Fruit fly (Drosophila melanogaster) whole organism, embryonic: ENCODE results near the gene CG14277.

ENCODE experiments used
- Asciz ChIP-seq: fragments of 200-800 bp; sonication (Bioruptor generic); optimal IDR thresholded peaks from 2 replicates; lab custom pipeline; 2017; ENCODE audit warnings: missing biosample characterization, mild to moderate bottlenecking, missing genetic modification characterization, missing genetic modification reagents
- Bteb2 ChIP-seq: fragments of 200-800 bp; sonication (Bioruptor generic); optimal IDR thresholded peaks from 2 replicates; lab custom pipeline; 2016; ENCODE audit warnings: missing biosample characterization, missing genetic modification characterization
- CG13287 ChIP-seq: fragments of 200-800 bp; sonication (Bioruptor generic); IDR thresholded peaks from 2 replicates; pipeline ENCODE4 v1.3.6; 2022; ENCODE audit warnings: missing biosample characterization, missing genetic modification characterization; ENCODE audit not compliant: partially characterized antibody
- CG14050 ChIP-seq: fragments of 200-800 bp; sonication (Bioruptor generic); IDR thresholded peaks from 3 replicates; pipeline ENCODE4 v1.3.6; 2022; ENCODE audit warnings: missing biosample characterization, missing genetic modification characterization
- CG2116 ChIP-seq: fragments of 200-800 bp; sonication (Bioruptor generic); optimal IDR thresholded peaks from 3 replicates; lab custom pipeline; 2018; ENCODE audit warnings: missing biosample characterization, mild to moderate bottlenecking, missing genetic modification characterization
- CG30020 ChIP-seq: fragments of 200-800 bp; optimal IDR thresholded peaks from 2 replicates; lab custom pipeline; 2019; ENCODE audit warnings: missing biosample characterization, mild to moderate bottlenecking, missing genetic modification characterization, moderate library complexity
- CG31224 ChIP-seq: fragments of 200-800 bp; sonication (Bioruptor generic); IDR thresholded peaks from 2 replicates; pipeline ENCODE4 v1.3.6; 2022; ENCODE audit warnings: missing biosample characterization, missing genetic modification characterization
- CG34422 ChIP-seq: fragments of 200-800 bp; sonication (Bioruptor generic); IDR thresholded peaks from 3 replicates; pipeline ENCODE4 v1.3.6; 2022; ENCODE audit warnings: missing biosample characterization, missing genetic modification characterization
- CG3838 ChIP-seq: fragments of 200-800 bp; sonication (Bioruptor generic); optimal IDR thresholded peaks from 3 replicates; lab custom pipeline; 2016; ENCODE audit warnings: missing biosample characterization, missing genetic modification characterization
- CG3847 ChIP-seq: fragments of 200-800 bp; sonication (Bioruptor generic); IDR thresholded peaks from 2 replicates; pipeline ENCODE4 v1.3.6; 2022; ENCODE audit warnings: missing biosample characterization, missing genetic modification characterization
- CG5953 ChIP-seq: fragments of 200-800 bp; sonication (Bioruptor generic); IDR thresholded peaks from 2 replicates; pipeline ENCODE4 v1.3.6; 2022; ENCODE audit warnings: missing biosample characterization, missing genetic modification characterization
- CG8944 ChIP-seq: fragments of 200-800 bp; sonication (Bioruptor generic); optimal IDR thresholded peaks from 3 replicates; lab custom pipeline; 2016; ENCODE audit warnings: missing biosample characterization, missing genetic modification characterization
- CG9797 ChIP-seq: fragments of 200-800 bp; sonication (Bioruptor generic); optimal IDR thresholded peaks from 3 replicates; lab custom pipeline; 2018; ENCODE audit warnings: missing biosample characterization, mild to moderate bottlenecking, missing genetic modification characterization
- CG9817 ChIP-seq: fragments of 200-800 bp; sonication (Bioruptor generic); optimal IDR thresholded peaks from 2 replicates; lab custom pipeline; 2018; ENCODE audit warnings: missing biosample characterization, mild to moderate bottlenecking, missing genetic modification characterization, moderate library complexity
- CG9876 ChIP-seq: fragments of 200-800 bp; sonication (Bioruptor generic); optimal IDR thresholded peaks from 2 replicates; lab custom pipeline; 2016; ENCODE audit warnings: missing biosample characterization, missing genetic modification characterization
- D19A ChIP-seq: fragments of 200-800 bp; optimal IDR thresholded peaks from 3 replicates; lab custom pipeline; 2019; ENCODE audit warnings: missing biosample characterization, mild to moderate bottlenecking, missing genetic modification characterization, moderate library complexity
- Deaf1 ChIP-seq: fragments of 200-800 bp; optimal IDR thresholded peaks from 3 replicates; lab custom pipeline; 2019; ENCODE audit warnings: missing biosample characterization, mild to moderate bottlenecking, missing genetic modification characterization, moderate library complexity
- Dll ChIP-seq: fragments of 200-800 bp; sonication (Bioruptor generic); IDR thresholded peaks from 4 replicates; pipeline ENCODE4 v1.3.6; 2022; ENCODE audit warnings: missing biosample characterization, missing genetic modification characterization; ENCODE audit not compliant: partially characterized antibody
- Dp ChIP-seq: fragments of 200-800 bp; sonication (Bioruptor generic); optimal IDR thresholded peaks from 2 replicates; lab custom pipeline; 2018; ENCODE audit warnings: missing biosample characterization, mild to moderate bottlenecking, missing genetic modification characterization, moderate library complexity
- Dref ChIP-seq: fragments of 200-800 bp; sonication (Bioruptor generic); IDR thresholded peaks from 2 replicates; pipeline ENCODE4 v1.3.6; 2022; ENCODE audit warnings: missing biosample characterization, missing genetic modification characterization
- Ets65A ChIP-seq: fragments of 200-800 bp; sonication (Bioruptor generic); peaks from one replicate; lab custom pipeline; 2016; ENCODE audit warnings: missing biosample characterization, missing genetic modification characterization
- HLH4C ChIP-seq: fragments of 200-800 bp; sonication (Bioruptor generic); IDR thresholded peaks from 3 replicates; pipeline ENCODE4 v1.3.6; 2022; ENCODE audit warnings: missing biosample characterization, missing genetic modification characterization; ENCODE audit not compliant: partially characterized antibody
- Hmx ChIP-seq: fragments of 200-800 bp; sonication (Bioruptor generic); optimal IDR thresholded peaks from 2 replicates; lab custom pipeline; 2016; ENCODE audit warnings: missing biosample characterization, missing genetic modification characterization
- Myb ChIP-seq: fragments of 200-800 bp; sonication (Bioruptor generic); optimal IDR thresholded peaks from 2 replicates; lab custom pipeline; 2016; ENCODE audit warnings: missing biosample characterization, missing genetic modification characterization
- Opbp ChIP-seq: fragments of 200-800 bp; sonication (Bioruptor generic); IDR thresholded peaks from 3 replicates; pipeline ENCODE4 v1.3.6; 2022; ENCODE audit warnings: missing biosample characterization, missing genetic modification characterization; ENCODE audit not compliant: partially characterized antibody
- Ravus ChIP-seq: fragments of 200-800 bp; sonication (Bioruptor generic); IDR thresholded peaks from 2 replicates; pipeline ENCODE4 v1.3.6; 2022; ENCODE audit warnings: missing biosample characterization, missing genetic modification characterization
- Scr ChIP-seq: fragments of 200-800 bp; sonication (Bioruptor generic); IDR thresholded peaks from 2 replicates; pipeline ENCODE4 v1.3.6; 2022; ENCODE audit warnings: missing biosample characterization, missing genetic modification characterization; ENCODE audit not compliant: partially characterized antibody
- Sin3A ChIP-seq: fragments of >200 bp; optimal IDR thresholded peaks from 2 replicates; lab custom pipeline; 2018
- Sox102F ChIP-seq: fragments of 200-800 bp; sonication (Bioruptor generic); optimal IDR thresholded peaks from 2 replicates; lab custom pipeline; 2018; ENCODE audit warnings: missing biosample characterization, mild to moderate bottlenecking, missing genetic modification characterization, moderate library complexity
- Sry-δ ChIP-seq: fragments of 200-800 bp; sonication (Bioruptor generic); optimal IDR thresholded peaks from 2 replicates; lab custom pipeline; 2016; ENCODE audit warnings: missing biosample characterization, missing genetic modification characterization
- aop ChIP-seq: fragments of 200-800 bp; sonication (Bioruptor generic); IDR thresholded peaks from 2 replicates; pipeline ENCODE4 v1.3.6; 2022; ENCODE audit warnings: missing biosample characterization, missing genetic modification characterization
- cad ChIP-seq: fragments of >200 bp; optimal IDR thresholded peaks from 2 replicates; lab custom pipeline; 2017; ENCODE audit warnings: missing biosample characterization, missing genetic modification characterization
- cas ChIP-seq: fragments of 200-800 bp; sonication (Bioruptor generic); IDR thresholded peaks from 2 replicates; pipeline ENCODE4 v1.3.6; 2022; ENCODE audit warnings: missing biosample characterization, missing genetic modification characterization
- chm ChIP-seq: fragments of 200-800 bp; sonication (Bioruptor generic); IDR thresholded peaks from 2 replicates; pipeline ENCODE4 v1.3.6; 2022; ENCODE audit warnings: missing biosample characterization, missing genetic modification characterization
- exex ChIP-seq: fragments of 200-800 bp; sonication (Bioruptor generic); optimal IDR thresholded peaks from 4 replicates; lab custom pipeline; 2018; ENCODE audit warnings: missing biosample characterization, mild to moderate bottlenecking, missing genetic modification characterization, moderate library complexity
- gcm2 ChIP-seq: fragments of 200-800 bp; sonication (Bioruptor generic); optimal IDR thresholded peaks from 2 replicates; lab custom pipeline; 2016; ENCODE audit warnings: missing biosample characterization, missing genetic modification characterization
- gfzf ChIP-seq: fragments of 200-800 bp; sonication (Bioruptor generic); optimal IDR thresholded peaks from 2 replicates; lab custom pipeline; 2016; ENCODE audit warnings: missing biosample characterization, mild to moderate bottlenecking, missing genetic modification characterization, moderate library complexity
- ken ChIP-seq: fragments of 200-800 bp; sonication (Bioruptor generic); IDR thresholded peaks from 3 replicates; pipeline ENCODE4 v1.3.6; 2022; ENCODE audit warnings: missing biosample characterization, missing genetic modification characterization
- pho ChIP-seq: fragments of 200-800 bp; sonication (Bioruptor generic); optimal IDR thresholded peaks from 2 replicates; lab custom pipeline; 2016; ENCODE audit warnings: missing biosample characterization, missing genetic modification characterization
- psq ChIP-seq: fragments of 200-800 bp; sonication (Bioruptor generic); optimal IDR thresholded peaks from 2 replicates; lab custom pipeline; 2017; ENCODE audit warnings: missing biosample characterization, missing genetic modification characterization
- pzg ChIP-seq: fragments of 200-800 bp; sonication (Bioruptor generic); optimal IDR thresholded peaks from 3 replicates; lab custom pipeline; 2018; ENCODE audit warnings: missing biosample characterization, mild to moderate bottlenecking, missing genetic modification characterization, moderate library complexity
- row ChIP-seq: fragments of 200-800 bp; sonication (Bioruptor generic); IDR thresholded peaks from 3 replicates; pipeline ENCODE4 v1.3.6; 2022; ENCODE audit warnings: missing biosample characterization, missing genetic modification characterization
- run ChIP-seq: fragments of 200-800 bp; sonication (Bioruptor generic); optimal IDR thresholded peaks from 3 replicates; lab custom pipeline; 2018; ENCODE audit warnings: missing biosample characterization, mild to moderate bottlenecking, missing genetic modification characterization
- salm ChIP-seq: fragments of 200-800 bp; sonication (Bioruptor generic); optimal IDR thresholded peaks from 2 replicates; lab custom pipeline; 2018; ENCODE audit warnings: missing biosample characterization, mild to moderate bottlenecking, missing genetic modification characterization
- sna ChIP-seq: fragments of 200-800 bp; sonication (Bioruptor generic); IDR thresholded peaks from 2 replicates; pipeline ENCODE4 v1.3.6; 2022; ENCODE audit warnings: missing biosample characterization, missing genetic modification characterization; ENCODE audit not compliant: partially characterized antibody
- sob ChIP-seq: fragments of 200-800 bp; sonication (Bioruptor generic); IDR thresholded peaks from 2 replicates; pipeline ENCODE4 v1.3.6; 2022; ENCODE audit warnings: missing biosample characterization, missing genetic modification characterization
- sr ChIP-seq: fragments of 200-800 bp; sonication (Bioruptor generic); IDR thresholded peaks from 3 replicates; pipeline ENCODE4 v1.3.6; 2022; ENCODE audit warnings: missing biosample characterization, missing genetic modification characterization
- stc ChIP-seq: fragments of 200-800 bp; sonication (Bioruptor generic); IDR thresholded peaks from 2 replicates; pipeline ENCODE4 v1.3.6; 2022; ENCODE audit warnings: missing biosample characterization, missing genetic modification characterization
- stwl ChIP-seq: fragments of 200-800 bp; sonication (Bioruptor generic); optimal IDR thresholded peaks from 3 replicates; lab custom pipeline; 2018; ENCODE audit warnings: missing biosample characterization, mild to moderate bottlenecking, missing genetic modification characterization, moderate library complexity
- yki ChIP-seq: fragments of >200 bp; optimal IDR thresholded peaks from 3 replicates; lab custom pipeline; 2018
- zen ChIP-seq: fragments of 200-800 bp; sonication (Bioruptor generic); optimal IDR thresholded peaks from 3 replicates; lab custom pipeline; 2018; ENCODE audit warnings: missing biosample characterization, mild to moderate bottlenecking, missing genetic modification characterization, moderate library complexity

The CG14277 gene

dm6 chr2L:8196757-8197530 lies 45.3 kb upstream of the CG14277 start, which contains the start of the genes CG8475 and CG8460 (continued):
- TF ChIP-seq CG9876 (GFP tag; lab: Kevin White, UChicago) (no peak), Dref (GFP tag; lab: Robert Waterston, UW) (peak; percentile 73), Dll (peak; percentile 45; the same call in 1 of the 4 replicates), yki (lab: Kevin White, UChicago) (no peak), Ets65A (GFP tag; lab: Kevin White, UChicago) (peak; percentile 12), stc (GFP tag; lab: Robert Waterston, UW) (no peak), salm (no peak), sna (GFP tag; lab: Robert Waterston, UW) (no peak), gfzf (GFP tag; lab: Kevin White, UChicago) (peak; percentile 54), CG2116 (GFP tag; lab: Kevin White, UChicago) (peak; percentile 50), CG30020 (no peak), ken (GFP tag; lab: Robert Waterston, UW) (no peak), pzg (GFP tag; lab: Kevin White, UChicago) (peak; percentile 57), Hmx (GFP tag; lab: Kevin White, UChicago) (no peak), cad (GFP tag; lab: Kevin White, UChicago) (no peak), Sin3A (lab: Kevin White, UChicago) (peak; percentile 18), run (no peak), CG14050 (GFP tag; lab: Robert Waterston, UW) (no peak), Bteb2 (GFP tag; lab: Kevin White, UChicago) (no peak), aop (no peak), Dp (GFP tag; lab: Kevin White, UChicago) (peak; percentile 91), cas (no peak), exex (no peak), D19A (no peak), CG3838 (GFP tag; lab: Kevin White, UChicago) (no peak), stwl (tag; lab: Kevin White, UChicago) (peak; percentile 64), CG8944 (GFP tag; lab: Kevin White, UChicago) (no peak), CG5953 (no peak), pho (no peak), sr (GFP tag; lab: Robert Waterston, UW) (no peak), Sox102F (no peak), chm (GFP tag; lab: Robert Waterston, UW) (no peak), psq (GFP tag; lab: Kevin White, UChicago) (no peak), CG3847 (0 out of 2 replicates have a peak, but pooled peaks have one; percentile 22), Scr (GFP tag; lab: Robert Waterston, UW) (peak; percentile 41), zen (tag; lab: Kevin White, UChicago) (no peak), gcm2 (GFP tag; lab: Kevin White, UChicago) (no peak), CG34422 (GFP tag; lab: Robert Waterston, UW) (peak; percentile 78; the same call in 1 of the 3 replicates), CG31224 (GFP tag; lab: Robert Waterston, UW) (no peak), sob (GFP tag; lab: Robert Waterston, UW) (no peak), CG13287 (peak; percentile 66), Myb (no peak), CG9817 (tag; lab: Kevin White, UChicago) (no peak), Opbp (GFP tag; lab: Robert Waterston, UW) (no peak), CG9797 (peak; percentile 39), Sry-δ (peak; percentile 4), Deaf1 (tag; lab: Kevin White, UChicago) (no peak), HLH4C (GFP tag; lab: Robert Waterston, UW) (peak; percentile 47; the same call in 2 of the 3 replicates), Asciz (no peak), Ravus (GFP tag; lab: Robert Waterston, UW) (no peak), row (GFP tag; lab: Robert Waterston, UW) (0 out of 3 replicates have a peak, but pooled peaks have one; percentile 20)
